Worm (Caenorhabditis elegans): ENCODE data around the gene Y51A2B.4.

The Y51A2B.4 gene

DNA sequence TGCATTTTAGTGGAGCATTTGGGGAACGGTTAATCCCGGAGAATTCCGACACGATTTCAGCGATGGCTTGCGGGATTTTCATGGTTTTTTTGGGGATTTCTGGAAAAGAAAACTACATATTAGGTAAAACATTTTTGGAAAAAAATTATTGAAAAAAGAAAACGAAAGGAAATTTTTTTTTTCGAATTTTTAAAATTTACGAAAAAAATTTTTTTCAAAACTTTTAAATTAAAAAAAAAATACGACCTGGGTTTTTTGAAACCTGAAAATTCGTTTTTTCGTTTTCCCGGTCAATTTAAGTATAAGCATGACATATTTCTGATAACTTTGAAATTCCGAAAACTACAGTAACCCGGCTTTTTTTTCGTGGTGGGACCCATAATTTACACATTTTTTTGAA is 49.1 kb downstream of the Y51A2B.4 start, which contains the start of gene C08E8.10:
Gene C08E8.10, minus strand, starts transcription at position 101 of the 400 bp plus-strand sequence.
- TF ChIP-seq snpc-4 (tag; optimal IDR thresholded peaks at IDR 0.05) = no peak
- no peak for TF ChIP-seq nhr-12 (tag; optimal IDR thresholded peaks at IDR 0.05)
- no peak for TF ChIP-seq ceh-43 (GFP tag; optimal IDR thresholded peaks at IDR 0.05)
- TF ChIP-seq ham-2 (GFP tag; optimal IDR thresholded peaks at IDR 0.05) = no peak
- no peak for TF ChIP-seq nhr-2 (tag; optimal IDR thresholded peaks at IDR 0.05)
- no peak for TF ChIP-seq zip-8 (tag; optimal IDR thresholded peaks at IDR 0.05)
- TF ChIP-seq nhr-76 (tag; optimal IDR thresholded peaks at IDR 0.05) = no peak
- no peak for TF ChIP-seq blmp-1 (tag; optimal IDR thresholded peaks at IDR 0.05)
- no peak for TF ChIP-seq cnd-1 (tag; optimal IDR thresholded peaks at IDR 0.05)
- TF ChIP-seq nhr-28 (tag; optimal IDR thresholded peaks at IDR 0.05) = no peak
- no peak for TF ChIP-seq elt-1 (tag; optimal IDR thresholded peaks at IDR 0.05; ENCODE audit: borderline replicate concordance, insufficient read depth)
- no peak for TF ChIP-seq ceh-39 (tag; optimal IDR thresholded peaks at IDR 0.05)
- TF ChIP-seq ceh-83 (GFP tag; optimal IDR thresholded peaks at IDR 0.05) = no peak
- TF ChIP-seq ces-1 (GFP tag; optimal IDR thresholded peaks at IDR 0.05) = no peak
- TF ChIP-seq mls-2 (tag; optimal IDR thresholded peaks at IDR 0.05) = no peak
- no peak for TF ChIP-seq flh-1 (GFP tag; optimal IDR thresholded peaks at IDR 0.05)
- no peak for TF ChIP-seq M03D4.4 (tag; optimal IDR thresholded peaks at IDR 0.05)
- no peak for TF ChIP-seq hlh-1 (tag; optimal IDR thresholded peaks at IDR 0.05)
- TF ChIP-seq lin-13 (tag; optimal IDR thresholded peaks at IDR 0.05) = no peak
- TF ChIP-seq ztf-11 (tag; optimal IDR thresholded peaks at IDR 0.05) = no peak

DNA sequence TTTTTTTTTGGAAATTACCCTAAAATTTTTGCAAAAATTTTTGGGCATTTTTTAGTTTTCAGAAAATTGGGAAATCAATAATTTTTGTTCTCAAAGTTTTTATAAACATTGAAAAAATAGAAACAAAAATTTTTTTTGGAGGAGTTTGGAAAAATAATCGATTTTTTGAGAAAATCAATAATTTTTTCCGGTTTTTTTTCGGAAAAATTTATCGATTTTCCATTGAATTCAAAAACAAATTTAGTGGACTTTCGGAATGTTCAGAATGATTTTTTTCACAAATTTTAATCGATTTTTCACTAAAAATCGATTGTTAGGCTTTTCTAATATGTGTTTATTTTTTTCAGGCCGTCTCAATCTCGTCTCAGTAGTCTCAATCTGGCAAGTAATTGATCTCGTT is 51.3 kb downstream of the Y51A2B.4 start:
- TF ChIP-seq ceh-83 (GFP tag; optimal IDR thresholded peaks at IDR 0.05) (no peak), nhr-28 (tag; optimal IDR thresholded peaks at IDR 0.05) (no peak), cnd-1 (tag; optimal IDR thresholded peaks at IDR 0.05) (no peak), nhr-237 (tag; optimal IDR thresholded peaks at IDR 0.05) (no peak), unc-39 (tag; optimal IDR thresholded peaks at IDR 0.05) (no peak), ces-1 (GFP tag; optimal IDR thresholded peaks at IDR 0.05) (no peak), mep-1 (tag; optimal IDR thresholded peaks at IDR 0.05) (no peak), elt-3 (tag; optimal IDR thresholded peaks at IDR 0.05) (no peak), ham-2 (GFP tag; optimal IDR thresholded peaks at IDR 0.05) (no peak), mls-2 (tag; optimal IDR thresholded peaks at IDR 0.05) (no peak), bed-3 (GFP tag; optimal IDR thresholded peaks at IDR 0.05) (no peak), hlh-1 (tag; optimal IDR thresholded peaks at IDR 0.05) (no peak), lsy-2 (tag; optimal IDR thresholded peaks at IDR 0.05) (no peak), flh-1 (GFP tag; optimal IDR thresholded peaks at IDR 0.05) (no peak), nhr-76 (tag; optimal IDR thresholded peaks at IDR 0.05) (no peak), nhr-12 (tag; optimal IDR thresholded peaks at IDR 0.05) (no peak), drap-1 (GFP tag; optimal IDR thresholded peaks at IDR 0.05) (no peak)
